Worm (Caenorhabditis elegans): ENCODE data around the gene C11H1.5.

Gene C11H1.5

DNA sequence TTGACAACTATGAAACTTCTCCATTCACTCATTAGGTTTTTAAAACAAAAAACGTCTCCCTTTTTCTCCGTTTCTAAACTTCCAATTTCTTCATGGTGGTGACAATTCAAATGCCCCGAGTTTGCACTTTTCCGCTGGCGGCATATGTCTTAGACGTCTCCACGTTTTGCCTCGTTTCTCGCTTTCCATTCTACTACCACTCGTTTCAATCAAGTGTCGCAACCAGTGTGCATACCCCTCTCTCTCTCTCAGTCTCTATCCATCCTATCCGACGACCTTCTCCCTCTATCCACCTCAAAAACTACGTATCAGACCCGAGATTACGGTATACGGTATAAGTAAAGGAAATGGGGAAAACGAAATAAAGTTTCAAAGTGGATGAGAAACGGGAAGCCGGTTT lies 31.2 kb upstream of the C11H1.5 start:
- peak; percentile 37 for TF ChIP-seq hlh-30 (tag; optimal IDR thresholded peaks at IDR 0.05; ENCODE audit: insufficient read depth)
- no peak for TF ChIP-seq ces-1 (GFP tag; optimal IDR thresholded peaks at IDR 0.05)
- TF ChIP-seq nhr-28 (tag; optimal IDR thresholded peaks at IDR 0.05): peak; percentile 17
- no peak for TF ChIP-seq unc-62 (GFP tag; optimal IDR thresholded peaks at IDR 0.05 in 1 of 2)
- TF ChIP-seq unc-62 (tag; optimal IDR thresholded peaks at IDR 0.05): no peak
- TF ChIP-seq lin-15B (tag; optimal IDR thresholded peaks at IDR 0.05): no peak
- no peak for TF ChIP-seq lin-1 (GFP tag; IDR thresholded peaks at IDR 0.05)

DNA sequence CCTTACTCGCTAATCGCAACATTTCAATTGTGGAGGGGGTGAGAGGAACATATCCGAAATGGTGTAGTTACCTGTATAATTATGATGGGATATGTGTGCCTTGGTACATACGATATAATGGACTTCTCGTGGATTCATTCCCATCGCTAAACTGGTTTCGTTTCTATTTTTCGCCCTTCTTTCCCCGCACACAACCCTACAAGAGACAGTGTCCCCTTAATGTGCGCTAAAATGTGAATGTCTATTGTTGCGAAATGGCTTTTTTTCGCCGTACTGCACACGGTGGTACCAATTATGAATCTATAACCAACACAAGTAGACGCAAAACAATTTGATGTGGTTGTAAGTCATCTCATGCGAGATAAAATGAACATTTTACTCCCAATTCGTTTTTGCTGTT lies 26.4 kb upstream of the C11H1.5 start:
- TF ChIP-seq zag-1 (tag; optimal IDR thresholded peaks at IDR 0.05): no peak
- TF ChIP-seq ztf-11 (tag; optimal IDR thresholded peaks at IDR 0.05): no peak
- TF ChIP-seq nhr-237 (tag; optimal IDR thresholded peaks at IDR 0.05): no peak
- no peak for TF ChIP-seq unc-62 (GFP tag; optimal IDR thresholded peaks at IDR 0.05 in 1 of 2)
- no peak for TF ChIP-seq unc-62 (tag; optimal IDR thresholded peaks at IDR 0.05)
- no peak for TF ChIP-seq dmd-6 (GFP tag; IDR thresholded peaks at IDR 0.05)
- TF ChIP-seq ceh-20 (GFP tag; IDR thresholded peaks at IDR 0.05): no peak
- no peak for TF ChIP-seq ztf-7 (tag; optimal IDR thresholded peaks at IDR 0.05)
- no peak for TF ChIP-seq tra-1 (GFP tag; IDR thresholded peaks at IDR 0.05)
- TF ChIP-seq ceh-32 (tag; optimal IDR thresholded peaks at IDR 0.05; ENCODE audit: poor library complexity): no peak
- TF ChIP-seq T20F7.1 (GFP tag; optimal IDR thresholded peaks at IDR 0.05): no peak
- no peak for TF ChIP-seq Y48G9A.11 (GFP tag; IDR thresholded peaks at IDR 0.05)
- TF ChIP-seq nhr-48 (tag; optimal IDR thresholded peaks at IDR 0.05): no peak
- TF ChIP-seq mxl-2 (GFP tag; conservative IDR thresholded peaks at IDR 0.05): no peak

DNA sequence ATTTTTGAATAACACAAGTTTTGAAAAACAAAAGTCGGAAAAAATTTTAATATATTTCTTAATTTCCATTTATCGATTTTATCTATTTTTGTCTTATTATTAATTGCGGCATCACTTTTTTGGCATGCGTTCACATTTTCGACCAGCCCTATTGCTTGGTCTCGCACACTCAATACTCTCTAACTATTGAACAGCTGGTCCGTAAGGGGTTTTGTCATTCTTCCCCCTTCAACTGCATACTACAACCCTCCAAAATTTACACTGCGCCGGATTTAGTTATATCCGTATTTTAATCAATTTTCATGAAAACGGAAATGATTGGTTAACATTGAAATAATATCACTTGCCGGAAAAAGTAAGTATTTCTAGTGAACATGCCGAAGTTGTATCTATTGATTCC lies 24.4 kb upstream of the C11H1.5 start, which contains the start of gene C11H1.7:
TSS of gene C11H1.7 (plus strand) at position 12 of the 400 bp plus-strand sequence.
- TF ChIP-seq aha-1 (tag) (peak; percentile 60), nhr-28 (tag; optimal IDR thresholded peaks at IDR 0.05) (no peak)

ce11 chrX:14326578-14326977 lies 23.6 kb upstream of the C11H1.5 start:
- TF ChIP-seq daf-12 (tag; optimal IDR thresholded peaks at IDR 0.05) (no peak), aha-1 (tag) (peak; percentile 93)

DNA sequence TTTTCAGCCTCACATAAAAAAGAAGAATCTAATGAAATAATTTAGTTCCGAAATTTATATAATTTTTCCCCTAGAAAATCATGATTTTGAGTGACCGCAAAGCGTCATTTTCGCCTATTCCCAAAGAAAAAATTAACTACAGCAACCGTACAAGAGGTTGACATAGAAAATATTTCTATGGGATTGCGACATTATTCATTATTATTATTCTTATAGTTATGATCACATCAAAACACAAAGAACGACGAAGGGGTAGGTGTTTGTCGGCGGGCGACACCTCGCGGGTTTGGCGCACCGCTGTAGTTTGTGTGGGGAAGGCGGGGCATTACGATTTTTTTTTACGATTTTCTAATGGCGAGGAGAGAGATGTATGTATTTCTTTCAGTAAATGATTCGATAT lies 21.3 kb upstream of the C11H1.5 start:
- TF ChIP-seq ceh-62 (tag; optimal IDR thresholded peaks at IDR 0.05) (no peak), nhr-111 (GFP tag; optimal IDR thresholded peaks at IDR 0.05) (no peak), snpc-1.2 (GFP tag; IDR thresholded peaks at IDR 0.05) (peak; percentile 75), zag-1 (tag; optimal IDR thresholded peaks at IDR 0.05) (no peak), lsy-2 (tag; optimal IDR thresholded peaks at IDR 0.05) (no peak), nhr-25 (tag; optimal IDR thresholded peaks at IDR 0.05; ENCODE audit: borderline replicate concordance, insufficient read depth) (no peak), aha-1 (tag) (peak; percentile 77), hmg-1.1 (GFP tag; IDR thresholded peaks at IDR 0.05) (no peak), nhr-11 (tag; optimal IDR thresholded peaks at IDR 0.05) (no peak), vab-7 (GFP tag; IDR thresholded peaks at IDR 0.05) (no peak), nhr-102 (tag; optimal IDR thresholded peaks at IDR 0.05) (no peak), set-16 (GFP tag; IDR thresholded peaks at IDR 0.05) (no peak), snpc-4 (tag; optimal IDR thresholded peaks at IDR 0.05) (peak; percentile 59), egl-27 (tag; optimal IDR thresholded peaks at IDR 0.05) (no peak), mes-2 (tag; optimal IDR thresholded peaks at IDR 0.05; ENCODE audit: poor library complexity, severe bottlenecking) (peak; percentile 13), tra-1 (GFP tag; IDR thresholded peaks at IDR 0.05) (no peak)
